Fruit fly (Drosophila melanogaster) whole organism, pupa: ENCODE results near the gene CG5498.

Source experiments
- CG10348 ChIP-seq: fragments of 200-800 bp; sonication (Bioruptor generic); IDR thresholded peaks from 2 replicates; pipeline ENCODE4 v1.3.6; 2022; ENCODE audit warnings: missing biosample characterization, missing genetic modification characterization
- CG12605 ChIP-seq: fragments of 200-800 bp; sonication (Bioruptor generic); IDR thresholded peaks from 2 replicates; pipeline ENCODE4 v1.3.6; 2022; ENCODE audit warnings: missing biosample characterization, missing genetic modification characterization
- CG13204 ChIP-seq: fragments of 200-800 bp; sonication (Bioruptor generic); optimal IDR thresholded peaks from 2 replicates; lab custom pipeline; 2018; ENCODE audit warnings: missing biosample characterization, mild to moderate bottlenecking, missing genetic modification characterization, moderate library complexity
- CG14655 ChIP-seq: fragments of 200-800 bp; sonication (Bioruptor generic); optimal IDR thresholded peaks from 3 replicates; lab custom pipeline; 2017; ENCODE audit warnings: mild to moderate bottlenecking, missing biosample characterization, missing genetic modification reagents, missing genetic modification characterization
- CG15710 ChIP-seq: fragments of 200-800 bp; sonication (Bioruptor generic); optimal IDR thresholded peaks from 2 replicates; lab custom pipeline; 2018; ENCODE audit warnings: missing biosample characterization, mild to moderate bottlenecking, missing genetic modification characterization, moderate library complexity
- CG17806 ChIP-seq: fragments of 200-800 bp; sonication (Bioruptor generic); optimal IDR thresholded peaks from 2 replicates; lab custom pipeline; 2018; ENCODE audit warnings: missing biosample characterization, mild to moderate bottlenecking, missing genetic modification characterization, moderate library complexity
- CG32121 ChIP-seq: fragments of 200-800 bp; sonication (Bioruptor generic); IDR thresholded peaks from 2 replicates; pipeline ENCODE4 v1.3.6; 2022; ENCODE audit warnings: missing biosample characterization, missing genetic modification characterization
- CG34367 ChIP-seq: fragments of 200-800 bp; sonication (Bioruptor generic); optimal IDR thresholded peaks from 2 replicates; lab custom pipeline; 2018; ENCODE audit warnings: missing biosample characterization, mild to moderate bottlenecking, missing genetic modification characterization
- CG4496 ChIP-seq: fragments of 200-800 bp; sonication (Bioruptor generic); IDR thresholded peaks from 3 replicates; pipeline ENCODE4 v1.3.6; 2022; ENCODE audit warnings: missing biosample characterization, missing genetic modification characterization
- CG8159 ChIP-seq: fragments of 200-800 bp; sonication (Bioruptor generic); optimal IDR thresholded peaks from 3 replicates; lab custom pipeline; 2018; ENCODE audit warnings: missing biosample characterization, mild to moderate bottlenecking, missing genetic modification characterization, moderate library complexity
- CG8301 ChIP-seq: fragments of 200-800 bp; sonication (Bioruptor generic); optimal IDR thresholded peaks from 2 replicates; lab custom pipeline; 2018; ENCODE audit warnings: missing biosample characterization, mild to moderate bottlenecking, missing genetic modification characterization
- CG9948 ChIP-seq: fragments of 200-800 bp; sonication (Bioruptor generic); optimal IDR thresholded peaks from 2 replicates; lab custom pipeline; 2018; ENCODE audit warnings: missing biosample characterization, mild to moderate bottlenecking, missing genetic modification characterization, moderate library complexity
- D1 ChIP-seq: fragments of 200-800 bp; sonication (Bioruptor generic); optimal IDR thresholded peaks from 2 replicates; lab custom pipeline; 2018; ENCODE audit warnings: missing biosample characterization, mild to moderate bottlenecking, missing genetic modification characterization, moderate library complexity
- EcR ChIP-seq: fragments of 200-800 bp; sonication (Bioruptor generic); optimal IDR thresholded peaks from 3 replicates; lab custom pipeline; 2019; ENCODE audit warnings: missing biosample characterization, missing genetic modification characterization, mild to moderate bottlenecking, moderate library complexity, missing genetic modification reagents
- Ets98B ChIP-seq: fragments of 200-800 bp; sonication (Bioruptor generic); IDR thresholded peaks from 2 replicates; pipeline ENCODE4 v1.3.6; 2022; ENCODE audit warnings: missing biosample characterization, missing genetic modification characterization
- Pif1A ChIP-seq: fragments of 200-800 bp; sonication (Bioruptor generic); optimal IDR thresholded peaks from 3 replicates; lab custom pipeline; 2016; ENCODE audit warnings: missing biosample characterization, missing genetic modification characterization
- Pif1B ChIP-seq: fragments of 200-800 bp; sonication (Bioruptor generic); optimal IDR thresholded peaks from 3 replicates; lab custom pipeline; 2016; ENCODE audit warnings: missing biosample characterization, missing genetic modification characterization
- Snoo ChIP-seq: fragments of 200-800 bp; sonication (Bioruptor generic); optimal IDR thresholded peaks from 3 replicates; lab custom pipeline; 2017; ENCODE audit warnings: missing biosample characterization, mild to moderate bottlenecking, missing genetic modification characterization, inconsistent platforms
- fd96Ca ChIP-seq: fragments of 200-800 bp; sonication (Bioruptor generic); IDR thresholded peaks from 3 replicates; pipeline ENCODE4 v1.3.6; 2022; ENCODE audit warnings: missing biosample characterization, missing genetic modification characterization
- gl ChIP-seq: fragments of 200-800 bp; sonication (Bioruptor generic); optimal IDR thresholded peaks from 2 replicates; lab custom pipeline; 2018; ENCODE audit warnings: missing biosample characterization, mild to moderate bottlenecking, missing genetic modification characterization
- rn ChIP-seq: fragments of 200-800 bp; sonication (Bioruptor generic); IDR thresholded peaks from 2 replicates; pipeline ENCODE4 v1.3.6; 2022; ENCODE audit warnings: missing biosample characterization, missing genetic modification characterization

CG5498 gene

DNA sequence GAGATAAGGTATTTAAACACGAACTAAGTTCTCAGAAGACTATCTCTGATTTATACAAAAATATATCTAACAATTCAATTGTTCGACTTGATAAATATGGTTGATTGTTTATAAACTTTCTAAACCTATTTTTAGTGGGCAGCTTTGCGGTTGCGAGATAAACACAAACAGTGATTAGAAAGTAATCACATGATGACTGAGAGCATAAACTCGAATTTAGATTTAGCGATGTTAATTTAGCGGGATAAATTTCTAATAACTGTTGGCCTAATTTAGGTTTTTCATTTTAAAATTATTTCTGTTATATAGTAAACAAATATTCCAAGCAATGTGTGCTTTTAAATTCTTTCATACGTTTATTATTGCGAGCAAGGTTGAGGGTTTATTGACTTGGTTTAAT, 1.1 kb upstream of the CG5498 start:
- no peak for TF ChIP-seq CG10348
- no peak for TF ChIP-seq CG8159 (tag; lab: Kevin White, UChicago)
- no peak for TF ChIP-seq CG17806
- no peak for TF ChIP-seq Pif1B (GFP tag; lab: Kevin White, UChicago)
- TF ChIP-seq CG34367 (tag; lab: Kevin White, UChicago) = no peak
- TF ChIP-seq Snoo = no peak
- TF ChIP-seq D1 = no peak
- TF ChIP-seq fd96Ca (GFP tag; lab: Robert Waterston, UW) = no peak
- no peak for TF ChIP-seq CG32121
- no peak for TF ChIP-seq Pif1A (GFP tag; lab: Kevin White, UChicago)
- TF ChIP-seq CG15710 (tag; lab: Kevin White, UChicago) = no peak
- no peak for TF ChIP-seq CG12605 (GFP tag; lab: Robert Waterston, UW)
- TF ChIP-seq CG14655 (GFP tag; lab: Kevin White, UChicago) = no peak
- TF ChIP-seq EcR = no peak
- TF ChIP-seq CG4496 (GFP tag; lab: Robert Waterston, UW) = no peak
- TF ChIP-seq Ets98B (GFP tag; lab: Robert Waterston, UW) = no peak
- TF ChIP-seq CG9948 (tag; lab: Kevin White, UChicago) = no peak
- no peak for TF ChIP-seq CG13204 (GFP tag; lab: Kevin White, UChicago)
- TF ChIP-seq rn (GFP tag; lab: Robert Waterston, UW) = no peak
- TF ChIP-seq CG8301 (tag; lab: Kevin White, UChicago) = no peak

- TF ChIP-seq CG17806 (no peak), EcR (no peak), CG12605 (GFP tag; lab: Robert Waterston, UW) (no peak), rn (GFP tag; lab: Robert Waterston, UW) (no peak)
Measured at dm6 chr3L:20379496-20379895, 4.4 kb downstream of the CG5498 start.

DNA sequence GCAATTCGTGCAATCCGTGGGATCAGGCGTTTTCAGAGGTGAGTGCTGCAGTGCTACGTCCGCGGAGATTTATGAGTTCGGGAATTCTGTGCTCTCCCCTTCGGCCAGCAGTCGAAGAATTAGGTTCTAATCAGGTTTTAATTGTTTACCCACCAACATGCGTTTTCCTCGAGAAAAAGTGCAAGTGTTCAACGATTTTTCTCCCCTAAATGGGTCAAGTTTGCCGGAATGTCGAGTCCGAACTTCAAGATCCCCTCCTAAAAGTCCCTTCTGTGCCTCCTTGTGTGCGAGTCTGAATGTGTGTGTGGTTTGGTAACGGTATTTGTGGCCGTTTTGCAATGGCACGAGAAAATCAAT, 7.4 kb downstream of the CG5498 start:
- TF ChIP-seq EcR = peak; percentile 12
- no peak for TF ChIP-seq Ets98B (GFP tag; lab: Robert Waterston, UW)
- TF ChIP-seq, all 21 proteins: peak for 1

dm6 chr3L:20375878-20376563, 7.9 kb downstream of the CG5498 start, which contains the start of the genes Ide and RhoBTB:
Ide (minus strand) TSS chr3L:20375896.
RhoBTB (plus strand) TSS chr3L:20376242.
- no peak for TF ChIP-seq CG14655 (GFP tag; lab: Kevin White, UChicago)
- TF ChIP-seq gl (tag; lab: Kevin White, UChicago) = no peak
- TF ChIP-seq Ets98B (GFP tag; lab: Robert Waterston, UW) = peak; percentile 42; the same call in 1 of the 2 replicates
- TF ChIP-seq rn (GFP tag; lab: Robert Waterston, UW) = peak; percentile 32; the same call in 1 of the 2 replicates
- TF ChIP-seq CG12605 (GFP tag; lab: Robert Waterston, UW) = 0 out of 2 replicates have a peak, but pooled peaks have one; percentile 22
- TF ChIP-seq Pif1B (GFP tag; lab: Kevin White, UChicago) = no peak
- peak; percentile 67 for TF ChIP-seq CG17806
- TF ChIP-seq CG32121 = peak; percentile 58
- TF ChIP-seq CG9948 (tag; lab: Kevin White, UChicago) = peak; percentile 68
- peak; percentile 75 for TF ChIP-seq CG8159 (tag; lab: Kevin White, UChicago)
- TF ChIP-seq CG8301 (tag; lab: Kevin White, UChicago) = peak; percentile 66
- no peak for TF ChIP-seq Pif1A (GFP tag; lab: Kevin White, UChicago)
- no peak for TF ChIP-seq EcR
- peak; percentile 83 for TF ChIP-seq CG10348
- TF ChIP-seq CG13204 (GFP tag; lab: Kevin White, UChicago) = no peak
- peak; percentile 71 for TF ChIP-seq Snoo
- TF ChIP-seq D1 = no peak
- peak; percentile 14; the same call in 1 of the 3 replicates for TF ChIP-seq fd96Ca (GFP tag; lab: Robert Waterston, UW)
- peak; percentile 80 for TF ChIP-seq CG15710 (tag; lab: Kevin White, UChicago)
- peak; percentile 74; the same call in 2 of the 3 replicates for TF ChIP-seq CG4496 (GFP tag; lab: Robert Waterston, UW)
- TF ChIP-seq CG34367 (tag; lab: Kevin White, UChicago) = peak; percentile 65

DNA sequence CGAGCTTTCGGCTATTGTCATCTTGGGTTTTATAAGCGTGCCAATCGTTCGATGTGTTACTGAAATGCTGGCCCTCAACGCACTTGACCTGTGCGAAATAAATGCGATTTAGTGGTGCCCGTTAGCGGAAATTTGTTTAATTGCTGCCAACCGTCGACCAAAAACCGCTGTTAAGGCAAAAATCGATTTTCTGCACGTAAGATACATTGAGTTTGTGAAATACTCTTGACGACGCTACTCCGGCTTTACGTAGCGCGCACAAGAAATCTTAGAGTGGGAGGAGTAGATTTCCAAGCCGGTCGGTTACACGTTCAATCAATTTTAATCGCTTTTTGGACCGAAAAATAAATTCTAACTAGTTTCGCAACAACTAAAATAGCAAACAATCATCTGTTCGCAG, 8.4 kb downstream of the CG5498 start:
- TF ChIP-seq Pif1B (GFP tag; lab: Kevin White, UChicago) (no peak), EcR (no peak)

- TF ChIP-seq Snoo (no peak), CG8159 (tag; lab: Kevin White, UChicago) (no peak), CG8301 (tag; lab: Kevin White, UChicago) (no peak), CG12605 (GFP tag; lab: Robert Waterston, UW) (no peak), EcR (no peak), CG4496 (GFP tag; lab: Robert Waterston, UW) (no peak), Pif1A (GFP tag; lab: Kevin White, UChicago) (no peak), CG32121 (no peak), Pif1B (GFP tag; lab: Kevin White, UChicago) (no peak), CG10348 (no peak), Ets98B (GFP tag; lab: Robert Waterston, UW) (no peak), gl (tag; lab: Kevin White, UChicago) (no peak), D1 (no peak), CG14655 (GFP tag; lab: Kevin White, UChicago) (no peak)
Measured at dm6 chr3L:20370013-20370412, 13.9 kb downstream of the CG5498 start, which contains the start of gene CG13247. CG13247 (plus strand) TSS chr3L:20370313.
